Worm (Caenorhabditis elegans): ENCODE results near the gene rle-1.

rle-1 gene

ce11 chrIII:10953160-10953559, 17.1 kb downstream of the rle-1 start, which contains the start of gene zig-5:
Gene zig-5 (minus strand): TSS chrIII:10953508.
- TF ChIP-seq eor-1 (tag; optimal IDR thresholded peaks at IDR 0.05) (no peak), ceh-28 (tag; optimal IDR thresholded peaks at IDR 0.05) (peak; percentile 51), elt-2 (tag; optimal IDR thresholded peaks at IDR 0.05) (no peak), nhr-11 (tag; optimal IDR thresholded peaks at IDR 0.05) (no peak), ceh-9 (tag; optimal IDR thresholded peaks at IDR 0.05) (no peak)

ce11 chrIII:10957236-10957635, 21.2 kb downstream of the rle-1 start:
- TF ChIP-seq ztf-4 (tag; optimal IDR thresholded peaks at IDR 0.05) (no peak), daf-12 (tag; optimal IDR thresholded peaks at IDR 0.05) (no peak), aly-2 (tag; optimal IDR thresholded peaks at IDR 0.05) (no peak)

ce11 chrIII:10957710-10958109, 21.7 kb downstream of the rle-1 start:
- TF ChIP-seq unc-39 (tag; optimal IDR thresholded peaks at IDR 0.05) (no peak), daf-12 (tag; optimal IDR thresholded peaks at IDR 0.05) (no peak), R02D3.7 (tag; optimal IDR thresholded peaks at IDR 0.05) (no peak), fkh-2 (tag; optimal IDR thresholded peaks at IDR 0.05) (no peak), eor-1 (tag; optimal IDR thresholded peaks at IDR 0.05) (no peak), nhr-67 (tag; optimal IDR thresholded peaks at IDR 0.05) (no peak), nhr-23 (tag; optimal IDR thresholded peaks at IDR 0.05) (no peak)

- TF ChIP-seq nhr-43 (tag; optimal IDR thresholded peaks at IDR 0.05; ENCODE audit: poor library complexity, severe bottlenecking) (no peak), ztf-11 (tag; optimal IDR thresholded peaks at IDR 0.05) (no peak), nfya-1 (tag; optimal IDR thresholded peaks at IDR 0.05; ENCODE audit: insufficient read depth) (no peak), nhr-28 (tag; optimal IDR thresholded peaks at IDR 0.05) (no peak), ceh-9 (tag; optimal IDR thresholded peaks at IDR 0.05) (no peak), lsy-12 (tag; optimal IDR thresholded peaks at IDR 0.05) (no peak), elt-3 (tag; optimal IDR thresholded peaks at IDR 0.05) (no peak), aly-2 (tag; optimal IDR thresholded peaks at IDR 0.05) (no peak), zag-1 (tag; optimal IDR thresholded peaks at IDR 0.05) (no peak), jun-1 (tag; optimal IDR thresholded peaks at IDR 0.05) (no peak), ceh-82 (tag; optimal IDR thresholded peaks at IDR 0.05) (no peak), pha-4 (tag; optimal IDR thresholded peaks at IDR 0.05) (no peak), unc-62 (GFP tag; optimal IDR thresholded peaks at IDR 0.05) (no peak), skn-1 (tag; optimal IDR thresholded peaks at IDR 0.05) (no peak), hmg-11 (tag; optimal IDR thresholded peaks at IDR 0.05) (no peak), ztf-4 (tag; optimal IDR thresholded peaks at IDR 0.05) (no peak)
Measured at ce11 chrIII:10960387-10960786, 24.3 kb downstream of the rle-1 start.

- TF ChIP-seq nhr-25 (tag; optimal IDR thresholded peaks at IDR 0.05): no peak
- no peak for TF ChIP-seq nhr-12 (tag; optimal IDR thresholded peaks at IDR 0.05)
- TF ChIP-seq jun-1 (tag; optimal IDR thresholded peaks at IDR 0.05): no peak
- TF ChIP-seq nhr-67 (tag; optimal IDR thresholded peaks at IDR 0.05): no peak
- TF ChIP-seq nhr-76 (tag; optimal IDR thresholded peaks at IDR 0.05): no peak
Measured at ce11 chrIII:10962910-10963309, 26.9 kb downstream of the rle-1 start.

ce11 chrIII:10967010-10967409, 31.0 kb downstream of the rle-1 start, which contains the start of gene W05B2.2:
Gene W05B2.2 (minus strand): TSS chrIII:10967110.
- TF ChIP-seq mdl-1 (tag; optimal IDR thresholded peaks at IDR 0.05): no peak
- no peak for TF ChIP-seq R02D3.7 (tag; optimal IDR thresholded peaks at IDR 0.05)
- TF ChIP-seq hmg-11 (tag; optimal IDR thresholded peaks at IDR 0.05): no peak
- no peak for TF ChIP-seq ceh-28 (tag; optimal IDR thresholded peaks at IDR 0.05)
- TF ChIP-seq eor-1 (tag; optimal IDR thresholded peaks at IDR 0.05): no peak
- no peak for TF ChIP-seq unc-39 (tag; optimal IDR thresholded peaks at IDR 0.05)
- no peak for TF ChIP-seq nhr-23 (tag; optimal IDR thresholded peaks at IDR 0.05)
- no peak for TF ChIP-seq nhr-11 (tag; optimal IDR thresholded peaks at IDR 0.05)
- TF ChIP-seq lsy-12 (tag; optimal IDR thresholded peaks at IDR 0.05): no peak
- no peak for TF ChIP-seq nhr-77 (tag; optimal IDR thresholded peaks at IDR 0.05)
- no peak for TF ChIP-seq nhr-237 (tag; optimal IDR thresholded peaks at IDR 0.05)
- TF ChIP-seq daf-12 (tag; optimal IDR thresholded peaks at IDR 0.05): no peak
- TF ChIP-seq nhr-67 (tag; optimal IDR thresholded peaks at IDR 0.05): no peak

Measured in whole organism, L3 larva.